Worm (Caenorhabditis elegans) whole organism, L4 larva: ENCODE measurements around the gene immp-1.

Experiments
- F37D6.2 ChIP-seq: sonication (generic microtip); optimal IDR thresholded peaks from 2 replicates; lab custom pipeline; 2016; ENCODE audit warnings: mild to moderate bottlenecking, missing genetic modification characterization, missing compliant biosample characterization
- R02D3.7 ChIP-seq: fragments of 150-350 bp; sonication (generic microtip); optimal IDR thresholded peaks from 3 replicates; lab custom pipeline; 2014; ENCODE audit warnings: missing biosample characterization, missing genetic modification characterization
- T26A8.4 ChIP-seq: fragments of 200-800 bp; sonication (Bioruptor generic); IDR thresholded peaks from 2 replicates; pipeline ENCODE4 v1.3.6; 2022; ENCODE audit warnings: missing genetic modification characterization, missing compliant biosample characterization
- Y5F2A.4 ChIP-seq: fragments of 200-800 bp; sonication (Bioruptor generic); optimal IDR thresholded peaks from 2 replicates; lab custom pipeline; 2018; ENCODE audit warnings: mild to moderate bottlenecking, missing genetic modification characterization, missing compliant biosample characterization
- ZK337.2 ChIP-seq: fragments of 200-800 bp; sonication (Bioruptor generic); IDR thresholded peaks from 2 replicates; pipeline ENCODE4 v1.3.6; 2022; ENCODE audit warnings: missing genetic modification reagents, missing genetic modification characterization, missing compliant biosample characterization
- aha-1 ChIP-seq: fragments of 150-350 bp; peaks from one replicate; lab custom pipeline; 2014; ENCODE audit warnings: missing biosample characterization, missing genetic modification characterization
- attf-4 ChIP-seq: sonication (generic microtip); optimal IDR thresholded peaks from 3 replicates; lab custom pipeline; 2017; ENCODE audit warnings: missing biosample characterization, missing genetic modification characterization
- ceh-20 ChIP-seq: fragments of 200-800 bp; sonication (Bioruptor generic); IDR thresholded peaks from 2 replicates; pipeline ENCODE4 v1.3.6; 2022; ENCODE audit warnings: missing genetic modification reagents, missing genetic modification characterization, missing compliant biosample characterization
- ceh-62 ChIP-seq: sonication (generic microtip); optimal IDR thresholded peaks from 2 replicates; lab custom pipeline; 2017; ENCODE audit warnings: missing biosample characterization, missing genetic modification characterization
- ctbp-1 ChIP-seq: fragments of 200-800 bp; sonication (Bioruptor generic); IDR thresholded peaks from 2 replicates; pipeline ENCODE4 v1.3.6; 2022; ENCODE audit warnings: missing genetic modification reagents, missing genetic modification characterization, missing compliant biosample characterization
- dmd-8 ChIP-seq: fragments of 200-800 bp; sonication (Bioruptor generic); IDR thresholded peaks from 2 replicates; pipeline ENCODE4 v1.3.6; 2022; ENCODE audit warnings: missing genetic modification characterization, missing compliant biosample characterization
- dpl-1 ChIP-seq: fragments of 150-350 bp; optimal IDR thresholded peaks from 2 replicates; lab custom pipeline; 2014; ENCODE audit warnings: missing biosample characterization, missing genetic modification reagents, missing genetic modification characterization
- duxl-1 ChIP-seq: sonication (generic microtip); optimal IDR thresholded peaks from 2 replicates; lab custom pipeline; 2016; ENCODE audit warnings: mild to moderate bottlenecking, missing genetic modification characterization, moderate library complexity, missing compliant biosample characterization; ENCODE audit not compliant: poor library complexity
- egl-27 ChIP-seq: sonication (generic microtip); optimal IDR thresholded peaks from 3 replicates; lab custom pipeline; 2017; ENCODE audit warnings: missing biosample characterization, missing genetic modification reagents, missing genetic modification characterization
- hlh-11 ChIP-seq: fragments of 200-800 bp; sonication (Bioruptor generic); optimal IDR thresholded peaks from 2 replicates; lab custom pipeline; 2018; ENCODE audit warnings: mild to moderate bottlenecking, missing genetic modification characterization, missing compliant biosample characterization
- hlh-30 ChIP-seq: sonication (generic microtip); optimal IDR thresholded peaks from 2 replicates; lab custom pipeline; 2017; ENCODE audit warnings: antibody characterized with exemption, mild to moderate bottlenecking, missing genetic modification characterization, missing compliant biosample characterization; ENCODE audit not compliant: insufficient read depth
- hmg-1.1 ChIP-seq: fragments of 200-800 bp; sonication (Bioruptor generic); IDR thresholded peaks from 2 replicates; pipeline ENCODE4 v1.3.6; 2022; ENCODE audit warnings: missing genetic modification reagents, missing genetic modification characterization, missing compliant biosample characterization
- jun-1 ChIP-seq: fragments of 150-350 bp; optimal IDR thresholded peaks from 2 replicates; lab custom pipeline; 2014; ENCODE audit warnings: missing biosample characterization, missing genetic modification reagents, missing genetic modification characterization
- lim-7 ChIP-seq: fragments of 200-800 bp; sonication (Bioruptor generic); IDR thresholded peaks from 2 replicates; pipeline ENCODE4 v1.3.6; 2022; ENCODE audit warnings: missing genetic modification characterization, missing compliant biosample characterization
- lsy-2 ChIP-seq, 2 experiments: fragments of 150-350 bp in 1 of 2; sonication (generic microtip) in 1 of 2; optimal IDR thresholded peaks; 2 replicates each; lab custom pipeline; 2014 to 2017; ENCODE audit warnings: missing biosample characterization in 2 of 2, missing genetic modification characterization in 2 of 2
- mdl-1 ChIP-seq, 2 experiments: fragments of 150-350 bp in 1 of 2; sonication (generic microtip) in 1 of 2; optimal IDR thresholded peaks; 2 replicates each; lab custom pipeline; 2014 to 2017; ENCODE audit warnings: missing biosample characterization in 2 of 2, missing genetic modification characterization in 2 of 2
- mxl-3 ChIP-seq: fragments of 200-800 bp; sonication (Bioruptor generic); optimal IDR thresholded peaks from 2 replicates; lab custom pipeline; 2018; ENCODE audit warnings: mild to moderate bottlenecking, missing genetic modification characterization, missing compliant biosample characterization
- nhr-102 ChIP-seq: sonication (generic microtip); optimal IDR thresholded peaks from 2 replicates; lab custom pipeline; 2016; ENCODE audit warnings: mild to moderate bottlenecking, missing genetic modification characterization, moderate library complexity, missing compliant biosample characterization
- nhr-25 ChIP-seq: sonication (generic microtip); optimal IDR thresholded peaks from 2 replicates; lab custom pipeline; 2017; ENCODE audit warnings: missing genetic modification characterization, mild to moderate bottlenecking, missing compliant biosample characterization, antibody characterized with exemption, moderate library complexity, borderline replicate concordance; ENCODE audit not compliant: insufficient read depth
- nhr-28 ChIP-seq: fragments of 150-350 bp; optimal IDR thresholded peaks from 2 replicates; lab custom pipeline; 2014; ENCODE audit warnings: missing biosample characterization, missing genetic modification characterization
- nhr-41 ChIP-seq: fragments of 200-800 bp; sonication (Bioruptor generic); IDR thresholded peaks from 2 replicates; pipeline ENCODE4 v1.3.6; 2022; ENCODE audit warnings: missing genetic modification reagents, missing genetic modification characterization, missing compliant biosample characterization
- nhr-48 ChIP-seq: sonication (generic microtip); optimal IDR thresholded peaks from 2 replicates; lab custom pipeline; 2016; ENCODE audit warnings: mild to moderate bottlenecking, missing genetic modification characterization, missing compliant biosample characterization
- pha-4 ChIP-seq, 2 experiments: fragments of 150-350 bp in 1 of 2; fragments of 200-800 bp in 1 of 2; sonication (Bioruptor generic) in 1 of 2; IDR thresholded peaks in 1 of 2; optimal IDR thresholded peaks in 1 of 2; 2 replicates each; pipeline versions ENCODE4 v1.3.6 to Lab custom; 2014 to 2022; ENCODE audit warnings: missing genetic modification characterization in 2 of 2, missing genetic modification reagents in 2 of 2, missing biosample characterization in 1 of 2, missing compliant biosample characterization in 1 of 2
- php-3 ChIP-seq: fragments of 200-800 bp; sonication (Bioruptor generic); IDR thresholded peaks from 2 replicates; pipeline ENCODE4 v1.3.6; 2022; ENCODE audit warnings: missing genetic modification reagents, missing genetic modification characterization, missing compliant biosample characterization
- pqm-1 ChIP-seq: sonication (generic microtip); optimal IDR thresholded peaks from 2 replicates; lab custom pipeline; 2017; ENCODE audit warnings: missing biosample characterization, missing genetic modification characterization
- snpc-1.2 ChIP-seq: fragments of 200-800 bp; sonication (Bioruptor generic); IDR thresholded peaks from 2 replicates; pipeline ENCODE4 v1.3.6; 2022; ENCODE audit warnings: missing genetic modification reagents, missing genetic modification characterization, missing compliant biosample characterization
- spr-1 ChIP-seq: sonication (generic microtip); optimal IDR thresholded peaks from 2 replicates; lab custom pipeline; 2016; ENCODE audit warnings: mild to moderate bottlenecking, missing genetic modification characterization, missing compliant biosample characterization
- unc-62 ChIP-seq, 3 experiments: fragments of 150-350 bp in 1 of 3; sonication (generic microtip); optimal IDR thresholded peaks in 2 of 3; peaks in 1 of 3; 1 replicate in 1 of 3; 2 replicates in 2 of 3; lab custom pipeline; 2014 to 2017; ENCODE audit warnings: missing biosample characterization in 3 of 3, missing genetic modification characterization in 3 of 3, missing genetic modification reagents in 3 of 3, missing genotype in 1 of 3
- vab-7 ChIP-seq: fragments of 200-800 bp; sonication (Bioruptor generic); IDR thresholded peaks from 2 replicates; pipeline ENCODE4 v1.3.6; 2022; ENCODE audit warnings: missing genetic modification reagents, missing genetic modification characterization, missing compliant biosample characterization
- zag-1 ChIP-seq: fragments of 150-350 bp; optimal IDR thresholded peaks from 2 replicates; lab custom pipeline; 2014; ENCODE audit warnings: missing biosample characterization, missing genetic modification characterization
- zip-11 ChIP-seq: fragments of 200-800 bp; sonication (Bioruptor generic); IDR thresholded peaks from 2 replicates; pipeline ENCODE4 v1.3.6; 2022; ENCODE audit warnings: missing genetic modification characterization, missing compliant biosample characterization
- ztf-7 ChIP-seq: fragments of 150-350 bp; optimal IDR thresholded peaks from 2 replicates; lab custom pipeline; 2014; ENCODE audit warnings: missing biosample characterization, missing genetic modification characterization

Gene immp-1

DNA sequence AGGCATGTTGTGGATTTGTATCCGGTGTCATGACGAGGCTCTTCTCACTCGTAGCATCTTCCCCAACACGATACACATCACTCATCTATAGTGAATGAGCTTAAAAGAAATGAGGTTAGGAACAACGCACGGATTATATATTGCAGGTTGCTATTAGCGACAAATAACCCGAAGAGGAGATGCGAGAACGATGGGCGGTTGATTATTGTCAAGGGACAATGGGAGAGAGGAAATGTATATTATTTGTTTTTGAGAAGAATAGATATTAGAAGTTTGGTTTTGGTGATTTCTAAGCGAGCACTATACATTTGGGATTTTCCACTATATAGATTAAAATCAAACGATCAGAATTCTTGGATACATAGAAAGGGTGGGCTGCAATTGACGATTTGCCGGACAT lies 31.9 kb downstream of the immp-1 start, which contains the start of gene C18D11.7:
Gene C18D11.7 (minus strand): TSS at position 101 of the 400 bp plus-strand sequence.
- no peak for TF ChIP-seq spr-1 (tag; lab: Kevin White, UChicago)
- TF ChIP-seq unc-62 (GFP tag; optimal IDR thresholded peaks at IDR 0.05 in 1 of 2; lab: Kevin White, UChicago) = peak in 1 of 2 experiments; percentile 2
- TF ChIP-seq unc-62 (tag; optimal IDR thresholded peaks at IDR 0.05; lab: Kevin White, UChicago) = no peak
- TF ChIP-seq ztf-7 (tag; lab: Kevin White, UChicago) = no peak

DNA sequence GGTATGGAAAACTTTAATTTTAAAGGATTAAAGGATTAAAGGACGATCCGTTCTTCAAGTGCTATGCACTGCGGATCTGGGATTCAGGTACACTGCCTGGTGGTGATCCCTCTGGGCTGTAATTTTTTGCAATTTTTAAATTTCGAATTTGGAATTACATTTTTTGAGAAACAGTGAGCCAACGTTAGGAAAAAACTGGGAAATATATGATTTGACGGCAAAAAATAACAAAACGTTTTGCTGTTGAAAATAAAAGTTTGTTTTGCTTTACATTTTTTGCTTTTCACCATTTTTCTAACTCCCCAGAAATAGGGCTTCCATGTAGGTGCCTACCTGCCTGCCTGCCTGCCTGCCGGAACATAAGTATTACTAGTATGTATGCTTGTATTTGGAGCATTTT lies 32.7 kb downstream of the immp-1 start, which contains the start of gene C18D11.10:
Gene C18D11.10 (plus strand): TSS at position 301 of the 400 bp plus-strand sequence.
- TF ChIP-seq egl-27 (no peak), duxl-1 (tag; lab: Kevin White, UChicago) (no peak), pha-4 (GFP tag; IDR thresholded peaks at IDR 0.05; lab: Robert Waterston, UW) (no peak), pha-4 (tag; optimal IDR thresholded peaks at IDR 0.05; lab: Kevin White, UChicago) (no peak), zip-11 (no peak), ctbp-1 (GFP tag; lab: Robert Waterston, UW) (no peak), dmd-8 (GFP tag; lab: Robert Waterston, UW) (no peak), pqm-1 (no peak), jun-1 (tag; lab: Kevin White, UChicago) (no peak), unc-62 (GFP tag; optimal IDR thresholded peaks at IDR 0.05 in 1 of 2; lab: Kevin White, UChicago) (no peak), unc-62 (tag; optimal IDR thresholded peaks at IDR 0.05; lab: Kevin White, UChicago) (no peak), nhr-41 (GFP tag; lab: Robert Waterston, UW) (no peak), T26A8.4 (GFP tag; lab: Robert Waterston, UW) (no peak), F37D6.2 (no peak), ceh-20 (no peak), php-3 (GFP tag; lab: Robert Waterston, UW) (no peak), hmg-1.1 (GFP tag; lab: Robert Waterston, UW) (no peak), vab-7 (GFP tag; lab: Robert Waterston, UW) (no peak), attf-4 (tag; lab: Kevin White, UChicago) (no peak), snpc-1.2 (GFP tag; lab: Robert Waterston, UW) (no peak), lim-7 (GFP tag; lab: Robert Waterston, UW) (no peak)

DNA sequence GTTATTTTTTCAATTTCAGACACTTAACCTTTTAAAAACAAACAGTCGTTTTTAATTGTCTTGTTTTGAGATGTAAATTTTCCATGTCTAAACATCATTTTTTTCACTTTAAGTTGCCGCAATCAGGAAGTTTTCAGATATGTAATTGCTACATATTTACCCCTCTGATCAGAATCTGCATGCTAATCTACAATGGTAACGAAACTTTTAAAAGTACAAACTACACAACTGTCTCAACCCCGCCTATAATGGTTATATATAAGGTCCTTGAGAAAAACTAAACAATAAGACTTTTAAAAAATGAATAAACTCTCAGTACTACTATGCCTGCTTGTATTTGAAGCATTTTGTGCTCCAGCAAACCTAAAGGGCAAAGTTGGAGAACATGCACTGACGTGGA lies 34.1 kb downstream of the immp-1 start, which contains the start of gene C18D11.9:
Gene C18D11.9 (plus strand): TSS at position 301 of the 400 bp plus-strand sequence.
- no peak for TF ChIP-seq nhr-102 (tag; lab: Kevin White, UChicago)
- no peak for TF ChIP-seq ZK337.2 (GFP tag; lab: Robert Waterston, UW)
- TF ChIP-seq, all 104 proteins: peak for 0

DNA sequence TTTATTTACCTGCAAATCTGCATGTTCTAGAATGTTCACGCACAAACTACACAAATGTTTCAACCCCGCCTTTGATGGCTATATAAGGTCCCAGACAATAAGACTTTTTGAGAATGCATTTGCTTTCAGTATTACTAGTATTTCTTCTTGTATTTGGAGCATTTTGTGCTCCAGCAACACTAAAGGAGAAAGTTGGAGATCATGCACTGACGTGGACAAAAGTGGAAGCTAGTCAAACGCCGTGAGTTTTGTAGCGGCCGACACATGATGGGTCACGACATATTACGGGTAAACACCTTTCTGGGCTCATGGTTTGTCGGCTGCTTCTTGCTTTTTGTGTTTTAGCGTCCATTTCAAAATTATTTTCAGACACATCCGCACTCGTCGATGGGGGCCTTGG lies 35.7 kb downstream of the immp-1 start, which contains the start of gene C18D11.6:
Gene C18D11.6 (plus strand): TSS at position 110 of the 400 bp plus-strand sequence.
- no peak for TF ChIP-seq zag-1 (tag; lab: Kevin White, UChicago)
- TF ChIP-seq R02D3.7 (tag; lab: Kevin White, UChicago) = no peak
- no peak for TF ChIP-seq ceh-62 (tag; lab: Kevin White, UChicago)
- no peak for TF ChIP-seq spr-1 (tag; lab: Kevin White, UChicago)
- TF ChIP-seq unc-62 (GFP tag; optimal IDR thresholded peaks at IDR 0.05 in 1 of 2; lab: Kevin White, UChicago) = peak in 1 of 2 experiments; percentile 85
- TF ChIP-seq unc-62 (tag; optimal IDR thresholded peaks at IDR 0.05; lab: Kevin White, UChicago) = no peak
- peak; percentile 87 for TF ChIP-seq aha-1 (tag; lab: Kevin White, UChicago)

DNA sequence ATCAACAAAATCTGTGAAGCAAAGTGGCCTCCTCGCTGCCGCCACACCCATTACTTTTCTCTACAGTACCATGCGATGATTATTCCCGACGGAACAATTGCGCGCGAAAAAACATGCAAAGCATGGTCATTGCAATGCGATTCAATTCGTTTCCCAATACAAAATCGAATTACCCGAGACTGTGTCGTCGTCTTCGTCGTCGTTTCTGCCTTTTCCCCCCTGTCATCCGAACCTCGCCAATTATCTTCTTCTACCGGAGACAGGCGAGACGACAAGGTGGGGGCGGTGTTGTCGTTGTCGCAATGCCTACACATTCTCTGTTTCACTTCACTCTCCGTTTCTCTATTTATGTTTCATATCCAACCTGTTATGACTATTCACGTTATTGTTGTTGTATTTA lies 37.1 kb downstream of the immp-1 start:
- TF ChIP-seq Y5F2A.4 = no peak
- TF ChIP-seq hlh-30 (tag; lab: Kevin White, UChicago) = peak; percentile 16
- peak; percentile 19 for TF ChIP-seq nhr-25 (tag; lab: Kevin White, UChicago)
- TF ChIP-seq hmg-1.1 (GFP tag; lab: Robert Waterston, UW) = 0 out of 2 replicates have a peak, but pooled peaks have one; percentile 21
- TF ChIP-seq dpl-1 (GFP tag; lab: Kevin White, UChicago) = no peak
- no peak for TF ChIP-seq nhr-48 (tag; lab: Kevin White, UChicago)
- TF ChIP-seq mxl-3 = peak; percentile 95
- TF ChIP-seq lsy-2 (tag; optimal IDR thresholded peaks at IDR 0.05; lab: Kevin White, UChicago) = peak in 1 of 2 experiments; percentile 35
- TF ChIP-seq nhr-28 (tag; lab: Kevin White, UChicago) = peak; percentile 52
- peak in 1 of 2 experiments; percentile 47 for TF ChIP-seq mdl-1 (tag; optimal IDR thresholded peaks at IDR 0.05; lab: Kevin White, UChicago)
- TF ChIP-seq hlh-11 = peak; percentile 43
